Fruit fly (Drosophila melanogaster): Measurements from ENCODE around the gene Tsp3A.

dm6 chrX:2642484-2643379 lies 23.2 kb upstream of the Tsp3A start:
- no peak for TF ChIP-seq CG8478 (optimal IDR thresholded peaks at IDR 0.05)
- no peak for TF ChIP-seq CTCF (optimal IDR thresholded peaks at IDR 0.05)

Measured in S2 (cell line).